Worm (Caenorhabditis elegans): Measurements from ENCODE around the gene Y38F1A.1.
A peak's percentile ranks its signal among the peaks of the same experiment; 100 is the strongest.

The Y38F1A.1 gene

ce11 chrII:12985813-12986212, 31.2 kb upstream of the Y38F1A.1 start:
- TF ChIP-seq nhr-71 (tag; optimal IDR thresholded peaks at IDR 0.05) = no peak
- peak; percentile 69 for TF ChIP-seq nhr-85 (tag)
- no peak for TF ChIP-seq fkh-10 (GFP tag; optimal IDR thresholded peaks at IDR 0.05)
- TF ChIP-seq ztf-4 (tag; optimal IDR thresholded peaks at IDR 0.05) = no peak
- TF ChIP-seq elt-2 (tag; optimal IDR thresholded peaks at IDR 0.05) = no peak

ce11 chrII:12984709-12985108, 30.1 kb upstream of the Y38F1A.1 start:
- TF ChIP-seq unc-98 (GFP tag; IDR thresholded peaks at IDR 0.05) = no peak
- peak in 1 of 2 experiments; percentile 43 for TF ChIP-seq ztf-11 (tag; optimal IDR thresholded peaks at IDR 0.05)

ce11 chrII:12982830-12983229, 28.3 kb upstream of the Y38F1A.1 start:
- TF ChIP-seq elt-2 (tag; optimal IDR thresholded peaks at IDR 0.05) (peak; percentile 65), lin-14 (GFP tag; optimal IDR thresholded peaks at IDR 0.05) (no peak)

- TF ChIP-seq elt-2 (tag; optimal IDR thresholded peaks at IDR 0.05) = peak; percentile 71
- TF ChIP-seq rnt-1 (tag; optimal IDR thresholded peaks at IDR 0.05) = peak; percentile 20
- TF ChIP-seq unc-98 (GFP tag; IDR thresholded peaks at IDR 0.05) = no peak
- no peak for TF ChIP-seq nhr-237 (tag; optimal IDR thresholded peaks at IDR 0.05)
- TF ChIP-seq nhr-85 (tag) = peak; percentile 93
- TF ChIP-seq lin-14 (GFP tag; optimal IDR thresholded peaks at IDR 0.05) = peak; percentile 54
- TF ChIP-seq blmp-1 (tag; optimal IDR thresholded peaks at IDR 0.05) = peak; percentile 25
- TF ChIP-seq fos-1 (tag; optimal IDR thresholded peaks at IDR 0.05) = no peak
- peak; percentile 12 for TF ChIP-seq snu-23 (GFP tag; optimal IDR thresholded peaks at IDR 0.05)
- TF ChIP-seq nhr-20 (tag; optimal IDR thresholded peaks at IDR 0.05) = peak; percentile 30
- no peak for TF ChIP-seq ceh-63 (GFP tag; optimal IDR thresholded peaks at IDR 0.05)
- TF ChIP-seq efl-1 (optimal IDR thresholded peaks at IDR 0.05) = no peak
- no peak for TF ChIP-seq efl-1 (GFP tag; optimal IDR thresholded peaks at IDR 0.05 in 1 of 2)
- no peak for TF ChIP-seq unc-62 (GFP tag; optimal IDR thresholded peaks at IDR 0.05)
- no peak for TF ChIP-seq nhr-77 (tag; optimal IDR thresholded peaks at IDR 0.05)
Measured at ce11 chrII:12981980-12982575, 27.5 kb upstream of the Y38F1A.1 start.

ce11 chrII:12980212-12980611, 25.6 kb upstream of the Y38F1A.1 start, which contains the start of gene cyd-1:
cyd-1 (plus strand) TSS chrII:12980591.
- TF ChIP-seq hlh-4 (tag; optimal IDR thresholded peaks at IDR 0.05) = no peak
- no peak for TF ChIP-seq egl-13 (tag; optimal IDR thresholded peaks at IDR 0.05)
- TF ChIP-seq ces-1 (GFP tag; optimal IDR thresholded peaks at IDR 0.05) = no peak
- no peak for TF ChIP-seq sox-4 (tag; optimal IDR thresholded peaks at IDR 0.05)
- TF ChIP-seq elt-2 (tag; optimal IDR thresholded peaks at IDR 0.05) = peak; percentile 96
- peak; percentile 34 for TF ChIP-seq pqm-1 (tag; optimal IDR thresholded peaks at IDR 0.05)
- peak; percentile 27 for TF ChIP-seq lin-14 (GFP tag; optimal IDR thresholded peaks at IDR 0.05)
- TF ChIP-seq efl-1 (optimal IDR thresholded peaks at IDR 0.05) = no peak
- TF ChIP-seq efl-1 (GFP tag; optimal IDR thresholded peaks at IDR 0.05 in 1 of 2) = peak in 1 of 2 experiments; percentile 58
- no peak for TF ChIP-seq nhr-20 (tag; optimal IDR thresholded peaks at IDR 0.05)
- TF ChIP-seq nhr-85 (tag) = no peak
- TF ChIP-seq tbx-2 (tag; optimal IDR thresholded peaks at IDR 0.05) = no peak

- TF ChIP-seq nhr-85 (tag) = peak; percentile 52
- no peak for TF ChIP-seq lir-3 (tag; optimal IDR thresholded peaks at IDR 0.05; ENCODE audit: poor library complexity)
Measured at ce11 chrII:12978658-12979057, 24.1 kb upstream of the Y38F1A.1 start.

ce11 chrII:12969622-12970021, 15.1 kb upstream of the Y38F1A.1 start, which contains the start of gene Y38F1A.4:
Y38F1A.4 (minus strand) TSS chrII:12969722.
- TF ChIP-seq hlh-4 (tag; optimal IDR thresholded peaks at IDR 0.05) (peak; percentile 82), ets-5 (GFP tag; IDR thresholded peaks at IDR 0.05) (no peak)

Measured in whole organism, L1 larva.